Fruit fly (Drosophila melanogaster) whole organism, embryonic: Measurements from ENCODE around the gene CG9166.

Experiments
- Aef1 ChIP-seq: fragments of 200-800 bp; sonication (Bioruptor generic); IDR thresholded peaks from 3 replicates; pipeline ENCODE4 v1.3.6; 2022; ENCODE audit warnings: missing biosample characterization, missing genetic modification characterization
- Asciz ChIP-seq: fragments of 200-800 bp; sonication (Bioruptor generic); optimal IDR thresholded peaks from 2 replicates; lab custom pipeline; 2017; ENCODE audit warnings: missing biosample characterization, mild to moderate bottlenecking, missing genetic modification characterization, missing genetic modification reagents
- B-H1 ChIP-seq: fragments of 200-800 bp; sonication (Bioruptor generic); IDR thresholded peaks from 3 replicates; pipeline ENCODE4 v1.3.6; 2022; ENCODE audit warnings: missing biosample characterization, missing genetic modification characterization
- C15 ChIP-seq: fragments of 200-800 bp; sonication (Bioruptor generic); IDR thresholded peaks from 3 replicates; pipeline ENCODE4 v1.3.6; 2022; ENCODE audit warnings: missing biosample characterization, missing genetic modification characterization
- CG10274 ChIP-seq: fragments of 200-800 bp; sonication (Bioruptor generic); optimal IDR thresholded peaks from 3 replicates; lab custom pipeline; 2017; ENCODE audit warnings: missing biosample characterization, mild to moderate bottlenecking, missing genetic modification characterization
- CG10979 ChIP-seq: fragments of 200-800 bp; sonication (Bioruptor generic); optimal IDR thresholded peaks from 2 replicates; lab custom pipeline; 2018; ENCODE audit warnings: missing biosample characterization, mild to moderate bottlenecking, missing genetic modification characterization, moderate library complexity
- CG11398 ChIP-seq: fragments of 200-800 bp; sonication (Bioruptor generic); optimal IDR thresholded peaks from 2 replicates; lab custom pipeline; 2016; ENCODE audit warnings: missing biosample characterization, missing genetic modification characterization
- CG12104 ChIP-seq: fragments of 200-800 bp; sonication (Bioruptor generic); optimal IDR thresholded peaks from 3 replicates; lab custom pipeline; 2016; ENCODE audit warnings: missing biosample characterization, missing genetic modification characterization
- CG14710 ChIP-seq: fragments of 200-800 bp; sonication (Bioruptor generic); optimal IDR thresholded peaks from 3 replicates; lab custom pipeline; 2019; ENCODE audit warnings: missing biosample characterization, mild to moderate bottlenecking, missing genetic modification characterization, moderate library complexity
- CG15601 ChIP-seq: fragments of 200-800 bp; sonication (Bioruptor generic); optimal IDR thresholded peaks from 3 replicates; lab custom pipeline; 2019; ENCODE audit warnings: missing biosample characterization, mild to moderate bottlenecking, missing genetic modification characterization, moderate library complexity
- CG16779 ChIP-seq: fragments of 200-800 bp; sonication (Bioruptor generic); IDR thresholded peaks from 2 replicates; pipeline ENCODE4 v1.3.6; 2022; ENCODE audit warnings: missing biosample characterization, missing genetic modification characterization
- CG17186 ChIP-seq: fragments of 200-800 bp; sonication (Bioruptor generic); optimal IDR thresholded peaks from 3 replicates; lab custom pipeline; 2017; ENCODE audit warnings: missing biosample characterization, missing genetic modification reagents, missing genetic modification characterization
- CG17328 ChIP-seq: fragments of 200-800 bp; sonication (Bioruptor generic); IDR thresholded peaks from 2 replicates; pipeline ENCODE4 v1.3.6; 2022; ENCODE audit warnings: missing biosample characterization, missing genetic modification characterization
- CG17361 ChIP-seq: fragments of 200-800 bp; sonication (Bioruptor generic); IDR thresholded peaks from 3 replicates; pipeline ENCODE4 v1.3.6; 2022; ENCODE audit warnings: missing biosample characterization, missing genetic modification characterization
- CG31441 ChIP-seq: fragments of 200-800 bp; sonication (Bioruptor generic); IDR thresholded peaks from 2 replicates; pipeline ENCODE4 v1.3.6; 2022; ENCODE audit warnings: missing biosample characterization, missing genetic modification characterization
- CG42726 ChIP-seq: fragments of 200-800 bp; sonication (Bioruptor generic); IDR thresholded peaks from 2 replicates; pipeline ENCODE4 v1.3.6; 2022; ENCODE audit warnings: missing biosample characterization, missing genetic modification characterization; ENCODE audit not compliant: partially characterized antibody
- CG4360 ChIP-seq: fragments of 200-800 bp; sonication (Bioruptor generic); IDR thresholded peaks from 2 replicates; pipeline ENCODE4 v1.3.6; 2022; ENCODE audit warnings: missing biosample characterization, missing genetic modification characterization
- CG6175 ChIP-seq: fragments of 200-800 bp; sonication (Bioruptor generic); IDR thresholded peaks from 3 replicates; pipeline ENCODE4 v1.3.6; 2022; ENCODE audit warnings: missing biosample characterization, missing genetic modification characterization
- CG6854 ChIP-seq: fragments of 200-800 bp; sonication (Bioruptor generic); optimal IDR thresholded peaks from 3 replicates; lab custom pipeline; 2017; ENCODE audit warnings: missing biosample characterization, mild to moderate bottlenecking, missing genetic modification characterization
- CG8290 ChIP-seq, 3 experiments: fragments of 200-800 bp; sonication (Bioruptor generic); optimal IDR thresholded peaks; 2 replicates each; lab custom pipeline; 2016 to 2019; ENCODE audit warnings: missing biosample characterization in 3 of 3, missing genetic modification characterization in 3 of 3, mild to moderate bottlenecking in 2 of 3, moderate library complexity in 1 of 3
- Dad ChIP-seq: fragments of 200-800 bp; sonication (Bioruptor generic); optimal IDR thresholded peaks from 3 replicates; lab custom pipeline; 2016; ENCODE audit warnings: missing biosample characterization, missing genetic modification characterization
- E2f2 ChIP-seq: fragments of 200-800 bp; sonication (Bioruptor generic); IDR thresholded peaks from 2 replicates; pipeline ENCODE4 v1.3.6; 2022; ENCODE audit warnings: missing biosample characterization, missing genetic modification characterization
- Hsf ChIP-seq: fragments of 200-800 bp; sonication (Bioruptor generic); optimal IDR thresholded peaks from 3 replicates; lab custom pipeline; 2016; ENCODE audit warnings: missing biosample characterization, missing genetic modification characterization
- Mad ChIP-seq: fragments of 200-800 bp; sonication (Bioruptor generic); optimal IDR thresholded peaks from 2 replicates; lab custom pipeline; 2016; ENCODE audit warnings: missing biosample characterization, missing genetic modification characterization
- Scr ChIP-seq: fragments of 200-800 bp; sonication (Bioruptor generic); IDR thresholded peaks from 2 replicates; pipeline ENCODE4 v1.3.6; 2022; ENCODE audit warnings: missing biosample characterization, missing genetic modification characterization; ENCODE audit not compliant: partially characterized antibody
- Six4 ChIP-seq: fragments of 200-800 bp; sonication (Bioruptor generic); optimal IDR thresholded peaks from 2 replicates; lab custom pipeline; 2016; ENCODE audit warnings: missing biosample characterization, missing genetic modification characterization
- ato ChIP-seq: fragments of 200-800 bp; sonication (Bioruptor generic); IDR thresholded peaks from 2 replicates; pipeline ENCODE4 v1.3.6; 2022; ENCODE audit warnings: missing biosample characterization, missing genetic modification characterization; ENCODE audit not compliant: partially characterized antibody
- bab2 ChIP-seq: fragments of 200-800 bp; sonication (Bioruptor generic); optimal IDR thresholded peaks from 2 replicates; lab custom pipeline; 2016; ENCODE audit warnings: missing biosample characterization, missing genetic modification characterization
- bbx ChIP-seq: fragments of 200-800 bp; sonication (Bioruptor generic); IDR thresholded peaks from 2 replicates; pipeline ENCODE4 v1.3.6; 2022; ENCODE audit warnings: missing biosample characterization, missing genetic modification characterization; ENCODE audit not compliant: partially characterized antibody
- bsh ChIP-seq, 2 experiments: fragments of 200-800 bp; sonication (Bioruptor generic); optimal IDR thresholded peaks; 2 replicates each; lab custom pipeline; 2017 to 2018; ENCODE audit warnings: mild to moderate bottlenecking in 2 of 2, missing biosample characterization in 2 of 2, missing genetic modification characterization in 2 of 2, moderate library complexity in 1 of 2
- cad ChIP-seq: fragments of >200 bp; optimal IDR thresholded peaks from 2 replicates; lab custom pipeline; 2017; ENCODE audit warnings: missing biosample characterization, missing genetic modification characterization
- chif ChIP-seq, 2 experiments: fragments of 200-800 bp; sonication (Bioruptor generic); optimal IDR thresholded peaks; 3 replicates each; lab custom pipeline; 2016; ENCODE audit warnings: missing biosample characterization in 2 of 2, missing genetic modification characterization in 2 of 2
- chm ChIP-seq: fragments of 200-800 bp; sonication (Bioruptor generic); IDR thresholded peaks from 2 replicates; pipeline ENCODE4 v1.3.6; 2022; ENCODE audit warnings: missing biosample characterization, missing genetic modification characterization
- ci ChIP-seq: fragments of 200-800 bp; sonication (Bioruptor generic); IDR thresholded peaks from 3 replicates; pipeline ENCODE4 v1.3.6; 2022; ENCODE audit warnings: missing biosample characterization, missing genetic modification characterization
- en ChIP-seq: fragments of 200-800 bp; sonication (Bioruptor generic); optimal IDR thresholded peaks from 2 replicates; lab custom pipeline; 2016; ENCODE audit warnings: missing biosample characterization, missing genetic modification characterization
- fd64A ChIP-seq: fragments of 200-800 bp; sonication (Bioruptor generic); optimal IDR thresholded peaks from 3 replicates; lab custom pipeline; 2018; ENCODE audit warnings: missing biosample characterization, mild to moderate bottlenecking, missing genetic modification characterization
- gem ChIP-seq: fragments of 200-800 bp; sonication (Bioruptor generic); optimal IDR thresholded peaks from 2 replicates; lab custom pipeline; 2019; ENCODE audit warnings: missing biosample characterization, mild to moderate bottlenecking, missing genetic modification characterization, moderate library complexity
- grau ChIP-seq: fragments of 200-800 bp; optimal IDR thresholded peaks from 3 replicates; lab custom pipeline; 2019; ENCODE audit warnings: missing biosample characterization, mild to moderate bottlenecking, missing genetic modification characterization, moderate library complexity
- gsb ChIP-seq: fragments of 200-800 bp; sonication (Bioruptor generic); IDR thresholded peaks from 2 replicates; pipeline ENCODE4 v1.3.6; 2022; ENCODE audit warnings: missing biosample characterization, missing genetic modification characterization
- hkb ChIP-seq, 2 experiments: fragments of 200-800 bp in 1 of 2; fragments of >200 bp in 1 of 2; sonication (Bioruptor generic) in 1 of 2; IDR thresholded peaks in 1 of 2; optimal IDR thresholded peaks in 1 of 2; 2 replicates each; pipeline versions ENCODE4 v1.3.6 to Lab custom; 2017 to 2022; ENCODE audit warnings: missing biosample characterization in 1 of 2, missing genetic modification characterization in 1 of 2
- jumu ChIP-seq: fragments of 200-800 bp; sonication (Bioruptor generic); optimal IDR thresholded peaks from 3 replicates; lab custom pipeline; 2016; ENCODE audit warnings: missing biosample characterization, missing genetic modification characterization
- kay ChIP-seq: fragments of 200-800 bp; sonication (Bioruptor generic); optimal IDR thresholded peaks from 2 replicates; lab custom pipeline; 2016; ENCODE audit warnings: missing biosample characterization, missing genetic modification characterization
- lmd ChIP-seq: fragments of 200-800 bp; sonication (Bioruptor generic); IDR thresholded peaks from 2 replicates; pipeline ENCODE4 v1.3.6; 2022; ENCODE audit warnings: missing biosample characterization, missing genetic modification characterization
- pb ChIP-seq: fragments of 200-800 bp; sonication (Bioruptor generic); optimal IDR thresholded peaks from 3 replicates; lab custom pipeline; 2016; ENCODE audit warnings: missing biosample characterization, missing genetic modification characterization
- ranshi ChIP-seq: fragments of 200-800 bp; sonication (Bioruptor generic); IDR thresholded peaks from 2 replicates; pipeline ENCODE4 v1.3.6; 2022; ENCODE audit warnings: missing biosample characterization, missing genetic modification characterization
- run ChIP-seq: fragments of 200-800 bp; sonication (Bioruptor generic); optimal IDR thresholded peaks from 3 replicates; lab custom pipeline; 2018; ENCODE audit warnings: missing biosample characterization, mild to moderate bottlenecking, missing genetic modification characterization
- seq ChIP-seq: fragments of 200-800 bp; sonication (Bioruptor generic); IDR thresholded peaks from 2 replicates; pipeline ENCODE4 v1.3.6; 2022; ENCODE audit warnings: missing biosample characterization, missing genetic modification characterization
- sob ChIP-seq: fragments of 200-800 bp; sonication (Bioruptor generic); IDR thresholded peaks from 2 replicates; pipeline ENCODE4 v1.3.6; 2022; ENCODE audit warnings: missing biosample characterization, missing genetic modification characterization
- trem ChIP-seq: fragments of 200-800 bp; optimal IDR thresholded peaks from 3 replicates; lab custom pipeline; 2019; ENCODE audit warnings: missing biosample characterization, mild to moderate bottlenecking, missing genetic modification characterization, moderate library complexity
- zf30C ChIP-seq: fragments of 200-800 bp; sonication (Bioruptor generic); optimal IDR thresholded peaks from 3 replicates; lab custom pipeline; 2018; ENCODE audit warnings: missing biosample characterization, mild to moderate bottlenecking, missing genetic modification characterization

CG9166 gene

dm6 chr3L:1323136-1323535 is 27.8 kb upstream of the CG9166 start (continued):
- TF ChIP-seq trem (tag; lab: Kevin White, UChicago) (peak; percentile 67), CG12104 (peak; percentile 9), gem (peak; percentile 84), gsb (GFP tag; lab: Robert Waterston, UW) (no peak), zf30C (GFP tag; lab: Kevin White, UChicago) (peak; percentile 72), CG14710 (tag; lab: Kevin White, UChicago) (peak; percentile 84), pb (peak; percentile 51), CG6854 (GFP tag; lab: Kevin White, UChicago) (no peak), CG4360 (0 out of 2 replicates have a peak, but pooled peaks have one; percentile 4), CG10274 (GFP tag; lab: Kevin White, UChicago) (no peak), ranshi (GFP tag; lab: Robert Waterston, UW) (peak; percentile 59; the same call in 1 of the 2 replicates), sob (GFP tag; lab: Robert Waterston, UW) (0 out of 2 replicates have a peak, but pooled peaks have one; percentile 14), CG17361 (GFP tag; lab: Robert Waterston, UW) (peak; percentile 82), CG17186 (GFP tag; lab: Kevin White, UChicago) (peak; percentile 31), CG6175 (no peak), CG16779 (GFP tag; lab: Robert Waterston, UW) (no peak), C15 (GFP tag; lab: Robert Waterston, UW) (no peak), ato (GFP tag; lab: Robert Waterston, UW) (no peak), CG8290 (GFP tag; optimal IDR thresholded peaks at IDR 0.05; lab: Kevin White, UChicago) (peak; percentile 71), CG8290 (tag; optimal IDR thresholded peaks at IDR 0.05; lab: Kevin White, UChicago) (peak; percentile 32 to 34), kay (GFP tag; lab: Kevin White, UChicago) (peak; percentile 24), chif (GFP tag; optimal IDR thresholded peaks at IDR 0.05; lab: Kevin White, UChicago) (peak; percentile 79 to 87), CG31441 (GFP tag; lab: Robert Waterston, UW) (peak; percentile 71), Aef1 (GFP tag; lab: Robert Waterston, UW) (no peak; the same call in 2 of the 3 replicates), CG11398 (peak; percentile 43), CG42726 (GFP tag; lab: Robert Waterston, UW) (no peak), seq (GFP tag; lab: Robert Waterston, UW) (no peak), hkb (optimal IDR thresholded peaks at IDR 0.05; lab: Kevin White, UChicago) (no peak), hkb (GFP tag; IDR thresholded peaks at IDR 0.05; lab: Robert Waterston, UW) (peak; percentile 71), lmd (GFP tag; lab: Robert Waterston, UW) (peak; percentile 55), jumu (peak; percentile 72), bbx (GFP tag; lab: Robert Waterston, UW) (no peak), Hsf (GFP tag; lab: Kevin White, UChicago) (peak; percentile 77), CG15601 (tag; lab: Kevin White, UChicago) (peak; percentile 90), en (GFP tag; lab: Kevin White, UChicago) (peak; percentile 51), fd64A (GFP tag; lab: Kevin White, UChicago) (peak; percentile 64), Mad (GFP tag; lab: Kevin White, UChicago) (peak; percentile 40), E2f2 (GFP tag; lab: Robert Waterston, UW) (peak; percentile 47; the same call in 1 of the 2 replicates), CG17328 (GFP tag; lab: Robert Waterston, UW) (peak; percentile 84), CG10979 (tag; lab: Kevin White, UChicago) (peak; percentile 88), B-H1 (peak; percentile 60), cad (GFP tag; lab: Kevin White, UChicago) (no peak), Asciz (peak; percentile 17), run (no peak), Scr (GFP tag; lab: Robert Waterston, UW) (no peak), bab2 (GFP tag; lab: Kevin White, UChicago) (peak; percentile 33), bsh (GFP tag; optimal IDR thresholded peaks at IDR 0.05; lab: Kevin White, UChicago) (peak in 1 of 2 experiments; percentile 95), ci (peak; percentile 70), Six4 (GFP tag; lab: Kevin White, UChicago) (peak; percentile 69), Dad (GFP tag; lab: Kevin White, UChicago) (peak; percentile 41), chm (GFP tag; lab: Robert Waterston, UW) (peak; percentile 54; the same call in 1 of the 2 replicates), grau (tag; lab: Kevin White, UChicago) (peak; percentile 77)
